Fruit fly (Drosophila melanogaster) whole organism: ENCODE results near the gene CG14718.

Experiments
- CG8478 ChIP-seq: fragments of >200 bp; optimal IDR thresholded peaks from 2 replicates; lab custom pipeline; 2018; ENCODE audit warnings: inconsistent platforms
- EcR ChIP-seq, 2 experiments: fragments of >200 bp; optimal IDR thresholded peaks; 2 replicates each; lab custom pipeline; 2017; ENCODE audit warnings: missing biosample characterization in 2 of 2, missing genetic modification characterization in 2 of 2, missing genetic modification reagents in 2 of 2
- usp ChIP-seq: fragments of >200 bp; optimal IDR thresholded peaks from 2 replicates; lab custom pipeline; 2017; ENCODE audit warnings: missing biosample characterization, missing genetic modification characterization, mixed read lengths

- no peak for TF ChIP-seq CG8478 (lab: Kevin White, UChicago)
- TF ChIP-seq EcR (GFP tag; optimal IDR thresholded peaks at IDR 0.05; lab: Kevin White, UChicago) = no peak
- TF ChIP-seq usp (GFP tag; lab: Kevin White, UChicago) = no peak
Measured at dm6 chr3R:11696209-11696608, 4.2 kb upstream of the CG14718 start, which contains the start of gene CG14717.
